Worm (Caenorhabditis elegans): ENCODE measurements around the gene lgc-12.
A peak's percentile ranks its signal among the peaks of the same experiment; 100 is the strongest.

DNA sequence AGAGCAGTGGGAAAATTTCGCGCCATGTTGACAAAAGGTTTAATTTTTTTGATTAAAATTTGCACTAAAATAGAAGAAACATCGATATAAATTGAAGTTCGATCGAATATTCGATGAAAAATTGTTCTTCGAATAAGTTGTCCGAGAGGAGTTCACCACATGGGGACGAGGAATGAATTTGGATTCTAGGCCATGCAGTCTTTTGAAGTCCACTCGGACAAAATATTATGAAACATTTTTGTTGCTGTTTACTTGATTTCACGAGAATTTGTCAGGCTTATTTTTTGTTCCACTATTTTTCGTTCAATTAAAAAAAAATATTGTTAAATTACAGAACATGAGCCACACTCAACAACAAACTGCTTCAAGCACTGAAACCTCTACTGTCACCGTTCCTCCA lies 41.3 kb upstream of the lgc-12 start, which contains the start of the genes cux-7 and C07H6.2:
- TF ChIP-seq jun-1 (tag; optimal IDR thresholded peaks at IDR 0.05) (no peak), unc-62 (GFP tag; optimal IDR thresholded peaks at IDR 0.05 in 1 of 2) (peak in 1 of 2 experiments; percentile 97), unc-62 (tag; optimal IDR thresholded peaks at IDR 0.05) (no peak), nhr-10 (tag; optimal IDR thresholded peaks at IDR 0.05) (no peak), lin-13 (GFP tag; optimal IDR thresholded peaks at IDR 0.05) (peak; percentile 85), mdl-1 (tag; optimal IDR thresholded peaks at IDR 0.05) (peak in 1 of 2 experiments; percentile 19), saeg-2 (GFP tag; IDR thresholded peaks at IDR 0.05) (no peak), Y48G9A.11 (GFP tag; IDR thresholded peaks at IDR 0.05) (peak; percentile 94), aly-2 (tag; optimal IDR thresholded peaks at IDR 0.05) (no peak), nhr-237 (tag; optimal IDR thresholded peaks at IDR 0.05) (no peak), Y105C5A.15 (GFP tag; IDR thresholded peaks at IDR 0.05) (no peak), T26A8.4 (GFP tag; IDR thresholded peaks at IDR 0.05) (peak; percentile 86), fos-1 (tag; optimal IDR thresholded peaks at IDR 0.05) (no peak)

All from whole organism, L4 larva.